Worm (Caenorhabditis elegans) whole organism, L4 larva: ENCODE data around the gene F56A8.9.

Experiments
- aly-2 ChIP-seq: sonication (generic microtip); optimal IDR thresholded peaks from 2 replicates; lab custom pipeline; 2018; ENCODE audit warnings: missing biosample characterization, missing genetic modification characterization
- egl-27 ChIP-seq: sonication (generic microtip); optimal IDR thresholded peaks from 3 replicates; lab custom pipeline; 2017; ENCODE audit warnings: missing biosample characterization, missing genetic modification reagents, missing genetic modification characterization
- fos-1 ChIP-seq: fragments of 150-350 bp; optimal IDR thresholded peaks from 2 replicates; lab custom pipeline; 2014; ENCODE audit warnings: missing biosample characterization, missing genetic modification characterization
- hif-1 ChIP-seq, 2 experiments: sonication (generic microtip); optimal IDR thresholded peaks; 2 replicates each; lab custom pipeline; 2016 to 2017; ENCODE audit warnings: missing compliant biosample characterization in 2 of 2, missing genetic modification characterization in 2 of 2, missing genetic modification reagents in 2 of 2, missing genotype in 2 of 2, mild to moderate bottlenecking in 1 of 2
- lin-15B ChIP-seq: fragments of 150-350 bp; sonication (generic microtip); optimal IDR thresholded peaks from 3 replicates; lab custom pipeline; 2014; ENCODE audit warnings: missing biosample characterization, missing genetic modification characterization
- mep-1 ChIP-seq: fragments of 150-350 bp; sonication (generic microtip); optimal IDR thresholded peaks from 3 replicates; lab custom pipeline; 2014; ENCODE audit warnings: missing biosample characterization, missing genetic modification characterization
- nhr-11 ChIP-seq: fragments of 150-350 bp; optimal IDR thresholded peaks from 2 replicates; lab custom pipeline; 2014; ENCODE audit warnings: missing biosample characterization, missing genetic modification characterization
- nhr-237 ChIP-seq: sonication (generic microtip); optimal IDR thresholded peaks from 2 replicates; lab custom pipeline; 2017; ENCODE audit warnings: missing biosample characterization, missing genetic modification characterization
- nhr-6 ChIP-seq: fragments of 150-350 bp; optimal IDR thresholded peaks from 2 replicates; lab custom pipeline; 2014; ENCODE audit warnings: missing biosample characterization, missing genetic modification characterization
- nhr-76 ChIP-seq: fragments of 150-350 bp; optimal IDR thresholded peaks from 2 replicates; lab custom pipeline; 2014; ENCODE audit warnings: missing biosample characterization, missing genetic modification characterization
- ztf-11 ChIP-seq: fragments of 150-350 bp; optimal IDR thresholded peaks from 2 replicates; lab custom pipeline; 2014; ENCODE audit warnings: missing biosample characterization, missing genetic modification characterization

ce11 chrIII:13276958-13277357 is 22.5 kb downstream of the F56A8.9 start, which contains the start of gene unc-64:
- TF ChIP-seq lin-15B (tag; lab: Kevin White, UChicago), result no peak
- no peak for TF ChIP-seq mep-1 (tag; lab: Kevin White, UChicago)
- TF ChIP-seq nhr-76 (tag; lab: Kevin White, UChicago), result no peak
- TF ChIP-seq nhr-11 (tag; lab: Kevin White, UChicago), result no peak
- TF ChIP-seq fos-1 (tag; lab: Kevin White, UChicago), result no peak
- no peak for TF ChIP-seq egl-27
- no peak for TF ChIP-seq ztf-11
- no peak for TF ChIP-seq hif-1 (tag; optimal IDR thresholded peaks at IDR 0.05; lab: Kevin White, UChicago)
- no peak for TF ChIP-seq nhr-6
- no peak for TF ChIP-seq nhr-237 (tag; lab: Kevin White, UChicago)
- no peak for TF ChIP-seq aly-2 (tag; lab: Kevin White, UChicago)
